Fruit fly (Drosophila melanogaster): ENCODE data around the gene CG33099.

CG33099 gene

dm6 chr3R:22546017-22546416 is 15.6 kb upstream of the CG33099 start:
- no peak for TF ChIP-seq CG17801 (GFP tag; optimal IDR thresholded peaks at IDR 0.05; ENCODE audit: partially characterized antibody)

- peak; percentile 79 for TF ChIP-seq CG17801 (GFP tag; optimal IDR thresholded peaks at IDR 0.05; ENCODE audit: partially characterized antibody)
Measured at dm6 chr3R:22542773-22543411, 12.5 kb upstream of the CG33099 start.

DNA sequence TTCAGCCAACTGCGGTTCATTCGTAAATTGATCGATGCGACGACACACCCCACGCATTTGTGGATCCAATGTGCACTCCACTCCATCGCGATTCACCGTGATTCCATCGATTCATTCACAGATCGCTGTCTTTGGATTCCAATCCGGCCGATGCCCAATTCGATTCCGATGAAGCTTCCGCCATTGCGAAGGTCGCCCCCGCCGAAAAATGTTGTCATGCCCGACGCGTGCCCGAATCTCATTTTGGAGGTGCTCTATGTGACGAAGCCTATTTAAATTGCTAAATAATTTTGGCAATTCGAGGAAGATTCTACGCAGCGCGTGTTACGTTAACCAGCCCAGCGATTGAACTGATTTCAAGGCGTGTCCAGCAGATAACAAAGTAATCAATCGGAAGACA is 10.3 kb upstream of the CG33099 start:
- no peak for TF ChIP-seq CG17801 (GFP tag; optimal IDR thresholded peaks at IDR 0.05; ENCODE audit: partially characterized antibody)

- no peak for TF ChIP-seq CG17801 (GFP tag; optimal IDR thresholded peaks at IDR 0.05; ENCODE audit: partially characterized antibody)
Measured at dm6 chr3R:22539762-22540161, 9.4 kb upstream of the CG33099 start, which contains the start of gene CG5326. CG5326 (minus strand) TSS chr3R:22539919.

DNA sequence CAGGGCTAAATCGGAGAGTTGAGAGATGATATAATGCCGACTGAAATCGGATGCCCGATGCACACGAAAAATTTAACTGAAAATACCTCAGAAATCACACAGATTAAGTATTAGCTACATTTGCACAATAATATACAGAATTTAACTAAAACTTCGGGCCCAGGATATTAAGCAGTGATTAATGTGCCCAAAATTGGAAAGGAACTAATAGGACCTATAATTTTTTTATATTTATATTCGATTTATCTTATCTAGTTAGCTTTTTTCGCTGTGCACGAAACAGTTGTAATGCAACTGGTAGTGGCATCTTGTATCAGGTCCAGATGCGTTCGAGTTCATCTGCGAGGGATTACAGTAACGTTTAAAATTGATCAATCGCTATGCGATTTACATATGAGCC is 8.5 kb upstream of the CG33099 start:
- TF ChIP-seq CG17801 (GFP tag; optimal IDR thresholded peaks at IDR 0.05; ENCODE audit: partially characterized antibody), result no peak

dm6 chr3R:22536504-22537423 is 6.4 kb upstream of the CG33099 start:
- TF ChIP-seq CG17801 (GFP tag; optimal IDR thresholded peaks at IDR 0.05; ENCODE audit: partially characterized antibody), result no peak

DNA sequence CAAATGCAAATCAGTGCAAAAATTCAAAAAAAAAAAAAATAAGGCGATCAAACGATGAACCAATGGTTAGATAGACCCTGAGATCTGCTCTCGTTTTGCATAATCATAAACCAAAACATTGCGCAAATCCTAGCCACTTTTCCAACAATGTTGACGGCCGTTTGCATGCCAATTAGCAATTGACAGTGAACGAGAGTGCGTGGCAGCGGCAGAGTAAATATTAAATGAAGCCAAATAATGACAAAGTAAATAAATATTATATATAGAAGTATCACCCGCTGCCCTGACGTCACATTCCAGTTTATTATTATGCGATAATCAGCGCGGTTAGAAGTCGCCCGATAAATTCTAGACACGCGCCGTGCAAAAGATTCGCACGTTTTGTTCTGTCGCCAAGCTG is 5.6 kb upstream of the CG33099 start:
- no peak for TF ChIP-seq CG17801 (GFP tag; optimal IDR thresholded peaks at IDR 0.05; ENCODE audit: partially characterized antibody)

- TF ChIP-seq CG17801 (GFP tag; optimal IDR thresholded peaks at IDR 0.05; ENCODE audit: partially characterized antibody), result no peak
Measured at dm6 chr3R:22533973-22534931, 3.9 kb upstream of the CG33099 start.

DNA sequence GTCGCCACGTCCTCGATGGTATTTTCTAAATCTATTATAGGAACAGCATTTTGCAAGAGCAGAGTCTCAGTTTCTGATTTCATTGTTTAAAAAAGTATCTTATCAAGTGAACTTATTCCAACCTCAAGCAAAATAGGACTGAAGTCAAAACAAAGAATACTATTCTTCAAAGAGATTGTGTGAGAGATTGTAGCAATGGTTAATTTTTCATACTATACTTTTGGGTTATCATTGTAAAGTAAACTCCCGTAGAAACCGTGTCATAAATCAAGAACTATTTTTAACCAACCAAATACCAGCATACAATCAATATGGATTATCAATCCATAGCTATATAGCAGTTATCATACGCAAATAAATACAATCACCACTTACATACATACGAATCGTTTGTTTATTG is 1.4 kb upstream of the CG33099 start, which contains the start of gene CG33093:
CG33093 (minus strand) TSS at position 122 of the 400 bp plus-strand sequence.
- TF ChIP-seq CG17801 (GFP tag; optimal IDR thresholded peaks at IDR 0.05; ENCODE audit: partially characterized antibody), result no peak

DNA sequence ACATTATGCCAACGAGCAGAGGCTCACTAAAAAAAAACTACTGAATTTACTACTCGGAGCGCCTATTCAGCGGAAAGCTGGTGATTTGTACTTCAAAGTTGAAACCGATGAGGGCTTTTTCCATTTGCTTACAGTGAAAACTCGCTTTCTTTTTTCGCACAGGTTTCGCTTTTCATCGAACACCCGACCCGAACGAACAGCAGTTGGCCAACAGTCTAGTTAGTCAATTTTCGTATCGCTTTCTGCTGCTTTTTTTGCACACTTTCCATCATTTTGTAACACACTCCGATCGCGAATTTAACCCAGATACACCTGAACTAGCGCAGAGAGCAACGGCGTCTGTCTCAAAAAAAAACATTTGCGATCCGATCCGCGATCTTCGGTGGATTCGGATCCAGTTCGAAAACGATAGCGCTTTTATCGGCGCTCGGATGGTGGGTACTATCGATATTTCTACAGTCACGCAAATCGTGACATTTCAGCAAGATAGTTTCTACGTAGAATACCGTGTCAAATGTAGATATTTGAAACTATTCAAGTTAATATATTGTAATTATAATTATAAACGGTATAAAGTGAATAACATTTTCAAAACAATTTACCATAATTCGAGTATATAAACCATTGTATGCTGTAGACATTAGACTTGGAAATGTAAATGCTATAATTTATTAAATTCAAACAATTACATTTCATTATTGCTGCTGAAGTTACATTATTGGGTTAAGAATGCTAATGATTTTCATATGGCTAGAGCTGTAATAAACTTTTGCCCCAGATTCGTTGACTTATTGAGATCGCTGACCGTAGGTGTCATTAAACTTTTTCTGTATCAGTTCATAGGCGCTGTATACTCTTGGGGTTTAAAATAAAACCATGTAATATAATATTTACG is 1.9 kb downstream of the CG33099 start, which contains the start of gene CG5346:
CG5346 (minus strand) TSS at position 400 of the 895 bp plus-strand sequence.
- TF ChIP-seq CG17801 (GFP tag; optimal IDR thresholded peaks at IDR 0.05; ENCODE audit: partially characterized antibody), result peak; percentile 57

dm6 chr3R:22527636-22528148 is 2.7 kb downstream of the CG33099 start:
- TF ChIP-seq CG17801 (GFP tag; optimal IDR thresholded peaks at IDR 0.05; ENCODE audit: partially characterized antibody), result no peak

DNA sequence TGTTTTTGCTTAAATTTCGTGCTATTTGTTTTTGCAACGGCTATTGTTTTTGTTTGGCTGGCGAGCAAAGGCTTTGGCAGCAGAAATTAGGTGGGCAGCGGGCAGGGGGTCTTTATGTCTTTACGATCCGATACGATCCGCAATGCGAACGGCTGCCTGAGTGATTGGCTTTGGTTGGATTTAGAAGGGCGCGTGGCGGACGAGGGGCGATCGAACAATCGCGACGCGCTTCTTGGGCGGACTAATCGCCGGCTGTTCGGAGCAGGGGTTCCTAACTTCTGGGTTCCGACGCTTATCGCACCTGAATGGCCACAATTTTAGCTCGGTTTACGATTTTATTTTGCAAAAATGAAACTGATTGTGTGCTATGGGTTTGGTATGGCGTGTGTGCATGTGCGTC is 3.2 kb downstream of the CG33099 start:
- no peak for TF ChIP-seq CG17801 (GFP tag; optimal IDR thresholded peaks at IDR 0.05; ENCODE audit: partially characterized antibody)

- TF ChIP-seq CG17801 (GFP tag; optimal IDR thresholded peaks at IDR 0.05; ENCODE audit: partially characterized antibody), result no peak
Measured at dm6 chr3R:22526353-22526907, 3.9 kb downstream of the CG33099 start.
